Worm (Caenorhabditis elegans) whole organism, L1 larva: ENCODE results near the gene F29A7.3.
A peak's percentile ranks its signal among the peaks of the same experiment; 100 is the strongest.

Experiments
- C04F5.9 ChIP-seq: sonication (generic microtip); optimal IDR thresholded peaks from 2 replicates; lab custom pipeline; 2016; ENCODE audit warnings: missing genetic modification characterization, missing compliant biosample characterization
- C16A3.4 ChIP-seq: fragments of 150-350 bp; optimal IDR thresholded peaks from 2 replicates; lab custom pipeline; 2014; ENCODE audit warnings: missing biosample characterization, missing genetic modification characterization
- F16B12.6 ChIP-seq: fragments of 150-350 bp; optimal IDR thresholded peaks from 2 replicates; lab custom pipeline; 2014; ENCODE audit warnings: missing biosample characterization, missing genetic modification characterization
- Y116A8C.19 ChIP-seq: sonication (generic microtip); optimal IDR thresholded peaks from 2 replicates; lab custom pipeline; 2016; ENCODE audit warnings: missing compliant biosample characterization, missing genetic modification characterization, borderline replicate concordance
- aha-1 ChIP-seq: fragments of 150-350 bp; optimal IDR thresholded peaks from 2 replicates; lab custom pipeline; 2014; ENCODE audit warnings: missing biosample characterization, missing genetic modification characterization
- alr-1 ChIP-seq: fragments of 200-800 bp; sonication (Bioruptor generic); optimal IDR thresholded peaks from 2 replicates; lab custom pipeline; 2018; ENCODE audit warnings: borderline replicate concordance, mild to moderate bottlenecking, missing genetic modification characterization, missing compliant biosample characterization
- ama-1 ChIP-seq: fragments of 150-350 bp; optimal IDR thresholded peaks from 2 replicates; lab custom pipeline; 2014
- blmp-1 ChIP-seq: fragments of 150-350 bp; optimal IDR thresholded peaks from 2 replicates; lab custom pipeline; 2014; ENCODE audit warnings: missing biosample characterization, missing genetic modification characterization
- ceh-90 ChIP-seq: sonication (generic microtip); optimal IDR thresholded peaks from 2 replicates; lab custom pipeline; 2016; ENCODE audit warnings: missing genetic modification characterization, missing compliant biosample characterization
- dpl-1 ChIP-seq, 3 experiments: fragments of 150-350 bp in 2 of 3; sonication (generic microtip) in 1 of 3; optimal IDR thresholded peaks; 2 replicates each; lab custom pipeline; 2014 to 2017; ENCODE audit warnings: missing biosample characterization in 3 of 3, missing genetic modification characterization in 3 of 3, missing genetic modification reagents in 3 of 3
- dsc-1 ChIP-seq: sonication (generic microtip); optimal IDR thresholded peaks from 2 replicates; lab custom pipeline; 2016; ENCODE audit warnings: mild to moderate bottlenecking, missing genetic modification characterization, missing compliant biosample characterization
- efl-1 ChIP-seq, 4 experiments: fragments of 150-350 bp; optimal IDR thresholded peaks in 3 of 4; peaks in 1 of 4; 1 replicate in 1 of 4; 2 replicates in 3 of 4; lab custom pipeline; 2014; ENCODE audit warnings: missing biosample characterization in 2 of 4, missing genetic modification characterization in 2 of 4, missing genetic modification reagents in 2 of 4
- egl-13 ChIP-seq: sonication (generic microtip); optimal IDR thresholded peaks from 2 replicates; lab custom pipeline; 2016; ENCODE audit warnings: missing genotype, missing genetic modification reagents, missing genetic modification characterization, missing compliant biosample characterization
- elt-2 ChIP-seq: sonication (generic microtip); optimal IDR thresholded peaks from 2 replicates; lab custom pipeline; 2016; ENCODE audit warnings: missing genetic modification characterization, mild to moderate bottlenecking, inconsistent platforms, missing compliant biosample characterization, missing genetic modification reagents
- elt-3 ChIP-seq, 6 experiments: fragments of 150-350 bp in 1 of 6; sonication (generic microtip); optimal IDR thresholded peaks; 2 replicates each; lab custom pipeline; 2017 to 2018; ENCODE audit warnings: missing biosample characterization in 6 of 6, missing genetic modification characterization in 6 of 6, inconsistent platforms in 1 of 6
- ets-5 ChIP-seq: fragments of 200-800 bp; sonication (Bioruptor generic); IDR thresholded peaks from 2 replicates; pipeline ENCODE4 v1.3.6; 2022; ENCODE audit warnings: missing genetic modification characterization, missing compliant biosample characterization
- fkh-4 ChIP-seq: sonication (generic microtip); optimal IDR thresholded peaks from 2 replicates; lab custom pipeline; 2016; ENCODE audit warnings: missing compliant biosample characterization, missing genetic modification characterization, borderline replicate concordance
- fos-1 ChIP-seq: fragments of 150-350 bp; optimal IDR thresholded peaks from 2 replicates; lab custom pipeline; 2014; ENCODE audit warnings: missing biosample characterization, missing genetic modification characterization
- isw-1 ChIP-seq: fragments of 200-800 bp; sonication (Bioruptor generic); IDR thresholded peaks from 2 replicates; pipeline ENCODE4 v1.3.6; 2022; ENCODE audit warnings: missing genetic modification characterization, missing compliant biosample characterization
- lin-13 ChIP-seq: fragments of 150-350 bp; optimal IDR thresholded peaks from 2 replicates; lab custom pipeline; 2014; ENCODE audit warnings: missing biosample characterization, missing genetic modification reagents, missing genetic modification characterization
- lin-14 ChIP-seq: fragments of 200-800 bp; sonication (Bioruptor generic); optimal IDR thresholded peaks from 2 replicates; lab custom pipeline; 2018; ENCODE audit warnings: mild to moderate bottlenecking, missing genetic modification characterization, moderate library complexity, missing compliant biosample characterization
- lin-15B ChIP-seq: fragments of 150-350 bp; sonication (generic microtip); optimal IDR thresholded peaks from 3 replicates; lab custom pipeline; 2014; ENCODE audit warnings: missing biosample characterization, missing genetic modification characterization
- lin-35 ChIP-seq, 2 experiments: fragments of 150-350 bp; optimal IDR thresholded peaks; 2 replicates each; lab custom pipeline; 2014; ENCODE audit warnings: missing biosample characterization in 2 of 2, missing genetic modification characterization in 2 of 2, missing genetic modification reagents in 2 of 2
- lsy-2 ChIP-seq, 2 experiments: fragments of 150-350 bp; optimal IDR thresholded peaks; 2 replicates each; lab custom pipeline; 2014; ENCODE audit warnings: missing biosample characterization in 2 of 2, missing genetic modification characterization in 2 of 2
- mab-9 ChIP-seq: fragments of 200-800 bp; sonication (Bioruptor generic); IDR thresholded peaks from 2 replicates; pipeline ENCODE4 v1.3.6; 2022; ENCODE audit warnings: missing genetic modification reagents, missing genetic modification characterization, missing compliant biosample characterization
- mdl-1 ChIP-seq, 2 experiments: fragments of 150-350 bp; optimal IDR thresholded peaks; 2 replicates each; lab custom pipeline; 2014 to 2017; ENCODE audit warnings: missing biosample characterization in 2 of 2, missing genetic modification characterization in 2 of 2, inconsistent platforms in 1 of 2
- mef-2 ChIP-seq: fragments of 150-350 bp; optimal IDR thresholded peaks from 2 replicates; lab custom pipeline; 2014; ENCODE audit warnings: missing biosample characterization, missing genetic modification characterization
- nhr-11 ChIP-seq: fragments of 150-350 bp; optimal IDR thresholded peaks from 2 replicates; lab custom pipeline; 2014; ENCODE audit warnings: missing biosample characterization, missing genetic modification characterization
- nhr-12 ChIP-seq: sonication (generic microtip); optimal IDR thresholded peaks from 2 replicates; lab custom pipeline; 2017; ENCODE audit warnings: missing biosample characterization, missing genetic modification characterization
- nhr-237 ChIP-seq: fragments of 150-350 bp; optimal IDR thresholded peaks from 2 replicates; lab custom pipeline; 2014; ENCODE audit warnings: missing biosample characterization, missing genetic modification characterization
- nhr-28 ChIP-seq: fragments of 150-350 bp; optimal IDR thresholded peaks from 2 replicates; lab custom pipeline; 2014; ENCODE audit warnings: missing biosample characterization, missing genetic modification characterization
- nhr-47 ChIP-seq: sonication (generic microtip); optimal IDR thresholded peaks from 2 replicates; lab custom pipeline; 2016; ENCODE audit warnings: mild to moderate bottlenecking, missing genetic modification characterization, moderate library complexity, missing compliant biosample characterization
- nhr-71 ChIP-seq: sonication (generic microtip); optimal IDR thresholded peaks from 2 replicates; lab custom pipeline; 2016; ENCODE audit warnings: mild to moderate bottlenecking, missing genetic modification characterization, moderate library complexity, missing compliant biosample characterization
- nhr-77 ChIP-seq: fragments of 150-350 bp; optimal IDR thresholded peaks from 2 replicates; lab custom pipeline; 2014; ENCODE audit warnings: missing biosample characterization, missing genetic modification characterization
- nhr-84 ChIP-seq: sonication (generic microtip); optimal IDR thresholded peaks from 2 replicates; lab custom pipeline; 2017; ENCODE audit warnings: missing biosample characterization, missing genetic modification characterization
- nhr-85 ChIP-seq: sonication (generic microtip); peaks from one replicate; lab custom pipeline; 2016; ENCODE audit warnings: missing genetic modification characterization, inconsistent platforms, missing compliant biosample characterization
- pag-3 ChIP-seq: sonication (generic microtip); optimal IDR thresholded peaks from 2 replicates; lab custom pipeline; 2017; ENCODE audit warnings: missing genetic modification characterization, mild to moderate bottlenecking, missing compliant biosample characterization, antibody characterized with exemption, borderline replicate concordance; ENCODE audit not compliant: insufficient read depth
- snpc-4 ChIP-seq: fragments of 150-350 bp; optimal IDR thresholded peaks from 2 replicates; lab custom pipeline; 2014; ENCODE audit warnings: missing biosample characterization, missing genetic modification characterization
- snu-23 ChIP-seq: sonication (generic microtip); optimal IDR thresholded peaks from 2 replicates; lab custom pipeline; 2016; ENCODE audit warnings: missing genetic modification characterization, missing compliant biosample characterization
- sox-4 ChIP-seq: sonication (generic microtip); optimal IDR thresholded peaks from 2 replicates; lab custom pipeline; 2016; ENCODE audit warnings: missing genetic modification characterization, missing compliant biosample characterization
- sptf-1 ChIP-seq: fragments of 150-350 bp; optimal IDR thresholded peaks from 2 replicates; lab custom pipeline; 2014; ENCODE audit warnings: missing biosample characterization, missing genetic modification characterization
- swsn-7 ChIP-seq: sonication (generic microtip); optimal IDR thresholded peaks from 2 replicates; lab custom pipeline; 2016; ENCODE audit warnings: missing genetic modification characterization, missing compliant biosample characterization
- tbx-2 ChIP-seq: sonication (generic microtip); optimal IDR thresholded peaks from 2 replicates; lab custom pipeline; 2016; ENCODE audit warnings: missing genetic modification characterization, missing compliant biosample characterization
- tlp-1 ChIP-seq: fragments of 150-350 bp; optimal IDR thresholded peaks from 2 replicates; lab custom pipeline; 2014; ENCODE audit warnings: missing biosample characterization, missing genetic modification characterization
- unc-130 ChIP-seq: fragments of 150-350 bp; optimal IDR thresholded peaks from 2 replicates; lab custom pipeline; 2017; ENCODE audit warnings: missing biosample characterization, missing genetic modification characterization, inconsistent platforms
- unc-30 ChIP-seq: sonication (generic microtip); optimal IDR thresholded peaks from 2 replicates; lab custom pipeline; 2017; ENCODE audit warnings: missing biosample characterization, missing genetic modification characterization
- unc-62 ChIP-seq: fragments of 150-350 bp; optimal IDR thresholded peaks from 2 replicates; lab custom pipeline; 2014; ENCODE audit warnings: missing biosample characterization, missing genetic modification reagents, missing genetic modification characterization
- unc-86 ChIP-seq: sonication (generic microtip); optimal IDR thresholded peaks from 2 replicates; lab custom pipeline; 2016; ENCODE audit warnings: missing genetic modification characterization, missing compliant biosample characterization
- vab-15 ChIP-seq: sonication (generic microtip); optimal IDR thresholded peaks from 2 replicates; lab custom pipeline; 2017; ENCODE audit warnings: missing genotype, mild to moderate bottlenecking, missing genetic modification characterization, missing compliant biosample characterization
- zag-1 ChIP-seq: fragments of 150-350 bp; optimal IDR thresholded peaks from 2 replicates; lab custom pipeline; 2014; ENCODE audit warnings: missing biosample characterization, missing genetic modification characterization
- zip-4 ChIP-seq: fragments of 200-800 bp; sonication (Bioruptor generic); optimal IDR thresholded peaks from 2 replicates; lab custom pipeline; 2018; ENCODE audit warnings: mild to moderate bottlenecking, missing genetic modification characterization, moderate library complexity, missing compliant biosample characterization
- ztf-11 ChIP-seq, 2 experiments: sonication (generic microtip); optimal IDR thresholded peaks; 2 replicates each; lab custom pipeline; 2016 to 2017; ENCODE audit warnings: missing genetic modification characterization in 2 of 2, missing biosample characterization in 1 of 2, missing compliant biosample characterization in 1 of 2

F29A7.3 gene

ce11 chrII:2800550-2801233, 47.6 kb downstream of the F29A7.3 start, which contains the start of gene nhr-119 (continued):
- TF ChIP-seq unc-86 (no peak), aha-1 (tag; lab: Kevin White, UChicago) (no peak), zip-4 (GFP tag; lab: Kevin White, UChicago) (no peak), lsy-2 (tag; optimal IDR thresholded peaks at IDR 0.05; lab: Kevin White, UChicago) (peak; percentile 69 to 74), unc-62 (GFP tag; lab: Kevin White, UChicago) (no peak), mdl-1 (tag; optimal IDR thresholded peaks at IDR 0.05; lab: Kevin White, UChicago) (peak in 1 of 2 experiments; percentile 71), sox-4 (tag; lab: Kevin White, UChicago) (no peak), lin-15B (tag; lab: Kevin White, UChicago) (no peak), nhr-47 (tag; lab: Kevin White, UChicago) (peak; percentile 77), tbx-2 (tag; lab: Kevin White, UChicago) (peak; percentile 77), dsc-1 (tag; lab: Kevin White, UChicago) (no peak), mab-9 (GFP tag; lab: Robert Waterston, UW) (no peak), ama-1 (peak; percentile 0), blmp-1 (peak; percentile 69), swsn-7 (peak; percentile 66), Y116A8C.19 (tag; lab: Kevin White, UChicago) (no peak), snpc-4 (tag; lab: Kevin White, UChicago) (no peak), tlp-1 (tag; lab: Kevin White, UChicago) (no peak), nhr-28 (tag; lab: Kevin White, UChicago) (no peak), efl-1 (optimal IDR thresholded peaks at IDR 0.05; lab: Kevin White, UChicago) (peak; percentile 61 to 65), efl-1 (GFP tag; optimal IDR thresholded peaks at IDR 0.05 in 1 of 2; lab: Kevin White, UChicago) (peak; percentile 23 to 95), elt-2 (tag; lab: Kevin White, UChicago) (peak; percentile 95), nhr-85 (peak; percentile 98), ztf-11 (tag; optimal IDR thresholded peaks at IDR 0.05; lab: Kevin White, UChicago) (no peak), alr-1 (tag; lab: Kevin White, UChicago) (no peak), unc-130 (tag; lab: Kevin White, UChicago) (peak; percentile 48), fkh-4 (tag; lab: Kevin White, UChicago) (no peak), nhr-84 (tag; lab: Kevin White, UChicago) (no peak), zag-1 (tag; lab: Kevin White, UChicago) (no peak), nhr-71 (peak; percentile 94), sptf-1 (tag; lab: Kevin White, UChicago) (no peak), F16B12.6 (no peak), C04F5.9 (no peak), ets-5 (no peak), pag-3 (tag; lab: Kevin White, UChicago) (no peak), nhr-77 (tag; lab: Kevin White, UChicago) (peak; percentile 27), nhr-12 (tag; lab: Kevin White, UChicago) (no peak), C16A3.4 (tag; lab: Kevin White, UChicago) (peak; percentile 19), unc-30 (tag; lab: Kevin White, UChicago) (no peak), lin-14 (peak; percentile 83), snu-23 (GFP tag; lab: Kevin White, UChicago) (peak; percentile 83), vab-15 (tag; lab: Kevin White, UChicago) (no peak), elt-3 (tag; optimal IDR thresholded peaks at IDR 0.05; lab: Kevin White, UChicago) (peak in 3 of 6 experiments; percentile 91 to 99 (median 91)), lin-13 (GFP tag; lab: Kevin White, UChicago) (peak; percentile 26), nhr-237 (tag; lab: Kevin White, UChicago) (no peak), isw-1 (no peak), nhr-11 (tag; lab: Kevin White, UChicago) (peak; percentile 86), ceh-90 (no peak), fos-1 (tag; lab: Kevin White, UChicago) (no peak), lin-35 (GFP tag; optimal IDR thresholded peaks at IDR 0.05; lab: Kevin White, UChicago) (peak; percentile 6 to 69), dpl-1 (GFP tag; optimal IDR thresholded peaks at IDR 0.05; lab: Kevin White, UChicago) (peak; percentile 32 to 58 (median 34)), mef-2 (tag; lab: Kevin White, UChicago) (no peak), egl-13 (tag; lab: Kevin White, UChicago) (no peak)
